Worm (Caenorhabditis elegans) whole organism, L4 larva: ENCODE measurements around the gene srp-3.
A peak's percentile ranks its signal among the peaks of the same experiment; 100 is the strongest.

Source experiments
- F49E8.2 ChIP-seq: sonication (generic microtip); optimal IDR thresholded peaks from 2 replicates; lab custom pipeline; 2016; ENCODE audit warnings: missing compliant biosample characterization, mild to moderate bottlenecking, missing genetic modification characterization, borderline replicate concordance
- R02D3.7 ChIP-seq: fragments of 150-350 bp; sonication (generic microtip); optimal IDR thresholded peaks from 3 replicates; lab custom pipeline; 2014; ENCODE audit warnings: missing biosample characterization, missing genetic modification characterization
- aha-1 ChIP-seq: fragments of 150-350 bp; peaks from one replicate; lab custom pipeline; 2014; ENCODE audit warnings: missing biosample characterization, missing genetic modification characterization
- ceh-28 ChIP-seq: fragments of 150-350 bp; optimal IDR thresholded peaks from 2 replicates; lab custom pipeline; 2014; ENCODE audit warnings: missing biosample characterization, missing genetic modification reagents, missing genetic modification characterization
- ceh-44 ChIP-seq: fragments of 200-800 bp; sonication (Bioruptor generic); IDR thresholded peaks from 2 replicates; pipeline ENCODE4 v1.3.6; 2022; ENCODE audit warnings: missing genetic modification reagents, missing genetic modification characterization, missing compliant biosample characterization
- dpl-1 ChIP-seq: fragments of 150-350 bp; optimal IDR thresholded peaks from 2 replicates; lab custom pipeline; 2014; ENCODE audit warnings: missing biosample characterization, missing genetic modification reagents, missing genetic modification characterization
- fos-1 ChIP-seq: fragments of 150-350 bp; optimal IDR thresholded peaks from 2 replicates; lab custom pipeline; 2014; ENCODE audit warnings: missing biosample characterization, missing genetic modification characterization
- lsy-2 ChIP-seq, 2 experiments: fragments of 150-350 bp in 1 of 2; sonication (generic microtip) in 1 of 2; optimal IDR thresholded peaks; 2 replicates each; lab custom pipeline; 2014 to 2017; ENCODE audit warnings: missing biosample characterization in 2 of 2, missing genetic modification characterization in 2 of 2
- mdl-1 ChIP-seq, 2 experiments: fragments of 150-350 bp in 1 of 2; sonication (generic microtip) in 1 of 2; optimal IDR thresholded peaks; 2 replicates each; lab custom pipeline; 2014 to 2017; ENCODE audit warnings: missing biosample characterization in 2 of 2, missing genetic modification characterization in 2 of 2
- nhr-10 ChIP-seq: fragments of 150-350 bp; optimal IDR thresholded peaks from 2 replicates; lab custom pipeline; 2014; ENCODE audit warnings: missing biosample characterization, missing genetic modification characterization
- nhr-11 ChIP-seq: fragments of 150-350 bp; optimal IDR thresholded peaks from 2 replicates; lab custom pipeline; 2014; ENCODE audit warnings: missing biosample characterization, missing genetic modification characterization
- nhr-41 ChIP-seq: fragments of 200-800 bp; sonication (Bioruptor generic); IDR thresholded peaks from 2 replicates; pipeline ENCODE4 v1.3.6; 2022; ENCODE audit warnings: missing genetic modification reagents, missing genetic modification characterization, missing compliant biosample characterization
- php-3 ChIP-seq: fragments of 200-800 bp; sonication (Bioruptor generic); IDR thresholded peaks from 2 replicates; pipeline ENCODE4 v1.3.6; 2022; ENCODE audit warnings: missing genetic modification reagents, missing genetic modification characterization, missing compliant biosample characterization
- unc-62 ChIP-seq, 3 experiments: fragments of 150-350 bp in 1 of 3; sonication (generic microtip); optimal IDR thresholded peaks in 2 of 3; peaks in 1 of 3; 1 replicate in 1 of 3; 2 replicates in 2 of 3; lab custom pipeline; 2014 to 2017; ENCODE audit warnings: missing biosample characterization in 3 of 3, missing genetic modification characterization in 3 of 3, missing genetic modification reagents in 3 of 3, missing genotype in 1 of 3

ce11 chrV:1892567-1893277 is 15.9 kb upstream of the srp-3 start, which contains the start of gene zig-11:
- TF ChIP-seq lsy-2 (tag; optimal IDR thresholded peaks at IDR 0.05; lab: Kevin White, UChicago) (peak in 1 of 2 experiments; percentile 84), R02D3.7 (tag; lab: Kevin White, UChicago) (no peak), F49E8.2 (tag; lab: Kevin White, UChicago) (no peak), aha-1 (peak; percentile 72), nhr-10 (tag; lab: Kevin White, UChicago) (no peak), fos-1 (no peak), nhr-11 (tag; lab: Kevin White, UChicago) (no peak), nhr-41 (GFP tag; lab: Robert Waterston, UW) (no peak), dpl-1 (GFP tag; lab: Kevin White, UChicago) (peak; percentile 73), ceh-28 (tag; lab: Kevin White, UChicago) (no peak), mdl-1 (tag; optimal IDR thresholded peaks at IDR 0.05; lab: Kevin White, UChicago) (no peak), ceh-44 (GFP tag; lab: Robert Waterston, UW) (no peak), unc-62 (GFP tag; optimal IDR thresholded peaks at IDR 0.05 in 1 of 2; lab: Kevin White, UChicago) (no peak), unc-62 (tag; optimal IDR thresholded peaks at IDR 0.05; lab: Kevin White, UChicago) (no peak), php-3 (GFP tag; lab: Robert Waterston, UW) (no peak)
